Worm (Caenorhabditis elegans) whole organism, young adult: Measurements from ENCODE around the gene M02B7.7.

ENCODE experiments used
- B0019.2 ChIP-seq: fragments of 200-800 bp; sonication (Bioruptor generic); conservative IDR thresholded peaks from 2 replicates; pipeline ENCODE4 v1.3.6; 2022; ENCODE audit warnings: missing genetic modification reagents, missing genetic modification characterization, missing compliant biosample characterization
- C17E4.6 ChIP-seq: fragments of 200-800 bp; sonication (Bioruptor generic); IDR thresholded peaks from 2 replicates; pipeline ENCODE4 v1.3.6; 2022; ENCODE audit warnings: missing genetic modification reagents, missing genetic modification characterization, missing compliant biosample characterization
- F10E7.11 ChIP-seq: sonication (generic microtip); optimal IDR thresholded peaks from 2 replicates; lab custom pipeline; 2017; ENCODE audit warnings: mild to moderate bottlenecking, missing genetic modification characterization, moderate library complexity, missing compliant biosample characterization
- F39B2.1 ChIP-seq: fragments of 200-800 bp; sonication (Bioruptor generic); IDR thresholded peaks from 2 replicates; pipeline ENCODE4 v1.3.6; 2022; ENCODE audit warnings: missing genetic modification reagents, missing genetic modification characterization, missing compliant biosample characterization
- K11D2.4 ChIP-seq: fragments of 200-800 bp; sonication (Bioruptor generic); IDR thresholded peaks from 2 replicates; pipeline ENCODE4 v1.3.6; 2022; ENCODE audit warnings: missing genetic modification reagents, missing genetic modification characterization, missing compliant biosample characterization
- T07F8.4 ChIP-seq: sonication (generic microtip); optimal IDR thresholded peaks from 2 replicates; lab custom pipeline; 2016; ENCODE audit warnings: mild to moderate bottlenecking, missing genetic modification characterization, moderate library complexity, missing compliant biosample characterization
- Y56A3A.18 ChIP-seq: fragments of 200-800 bp; sonication (Bioruptor generic); IDR thresholded peaks from 2 replicates; pipeline ENCODE4 v1.3.6; 2022; ENCODE audit warnings: missing genetic modification reagents, missing genetic modification characterization, missing compliant biosample characterization
- Y79H2A.3 ChIP-seq: fragments of 200-800 bp; sonication (Bioruptor generic); conservative IDR thresholded peaks from 2 replicates; pipeline ENCODE4 v1.3.6; 2022; ENCODE audit warnings: missing genetic modification reagents, missing genetic modification characterization, missing compliant biosample characterization
- ama-1 ChIP-seq, 3 experiments: fragments of 150-350 bp in 1 of 3; sonication (generic microtip) in 2 of 3; optimal IDR thresholded peaks; 2 replicates each; lab custom pipeline; 2014 to 2018; ENCODE audit warnings: missing biosample characterization in 2 of 3, missing genetic modification characterization in 2 of 3, missing genetic modification reagents in 2 of 3
- athp-1 ChIP-seq: sonication (generic microtip); optimal IDR thresholded peaks from 2 replicates; lab custom pipeline; 2017; ENCODE audit warnings: mild to moderate bottlenecking, missing genetic modification characterization, missing compliant biosample characterization
- attf-5 ChIP-seq: fragments of 200-800 bp; sonication (Bioruptor generic); optimal IDR thresholded peaks from 2 replicates; lab custom pipeline; 2018; ENCODE audit warnings: mild to moderate bottlenecking, missing genetic modification characterization, missing compliant biosample characterization
- bed-1 ChIP-seq: fragments of 200-800 bp; sonication (Bioruptor generic); IDR thresholded peaks from 2 replicates; pipeline ENCODE4 v1.3.6; 2022; ENCODE audit warnings: missing genetic modification reagents, missing genetic modification characterization, missing compliant biosample characterization
- cebp-1 ChIP-seq, 2 experiments: fragments of 200-800 bp in 1 of 2; sonication (Bioruptor generic) in 1 of 2; sonication (generic microtip) in 1 of 2; IDR thresholded peaks in 1 of 2; optimal IDR thresholded peaks in 1 of 2; 2 replicates each; pipeline versions ENCODE4 v1.3.6 to Lab custom; 2017 to 2022; ENCODE audit warnings: missing compliant biosample characterization in 2 of 2, missing genetic modification characterization in 2 of 2, mild to moderate bottlenecking in 1 of 2, missing genetic modification reagents in 1 of 2, moderate library complexity in 1 of 2
- ceh-58 ChIP-seq: fragments of 200-800 bp; sonication (Bioruptor generic); IDR thresholded peaks from 2 replicates; pipeline ENCODE4 v1.3.6; 2022; ENCODE audit warnings: missing genetic modification characterization, missing compliant biosample characterization
- ceh-79 ChIP-seq: sonication (generic microtip); optimal IDR thresholded peaks from 2 replicates; lab custom pipeline; 2017; ENCODE audit warnings: mild to moderate bottlenecking, missing genetic modification characterization, missing compliant biosample characterization
- ceh-91 ChIP-seq: fragments of 200-800 bp; sonication (Bioruptor generic); IDR thresholded peaks from 2 replicates; pipeline ENCODE4 v1.3.6; 2022; ENCODE audit warnings: missing genetic modification reagents, missing genetic modification characterization, missing compliant biosample characterization
- egrh-3 ChIP-seq: fragments of 200-800 bp; sonication (Bioruptor generic); IDR thresholded peaks from 2 replicates; pipeline ENCODE4 v1.3.6; 2022; ENCODE audit warnings: missing genetic modification reagents, missing genetic modification characterization, missing compliant biosample characterization
- ekl-4 ChIP-seq: fragments of 200-800 bp; sonication (Bioruptor generic); IDR thresholded peaks from 2 replicates; pipeline ENCODE4 v1.3.6; 2022; ENCODE audit warnings: missing genetic modification reagents, missing genetic modification characterization, missing compliant biosample characterization
- ets-4 ChIP-seq: fragments of 200-800 bp; sonication (Bioruptor generic); optimal IDR thresholded peaks from 2 replicates; lab custom pipeline; 2018; ENCODE audit warnings: mild to moderate bottlenecking, missing genetic modification characterization, missing compliant biosample characterization
- fkh-3 ChIP-seq: sonication (generic microtip); optimal IDR thresholded peaks from 2 replicates; lab custom pipeline; 2016; ENCODE audit warnings: mild to moderate bottlenecking, missing genetic modification characterization, missing compliant biosample characterization
- him-1 ChIP-seq: sonication (generic microtip); optimal IDR thresholded peaks from 2 replicates; lab custom pipeline; 2016; ENCODE audit warnings: missing genotype, missing genetic modification reagents, missing genetic modification characterization, missing compliant biosample characterization
- hlh-26 ChIP-seq: fragments of 200-800 bp; sonication (Bioruptor generic); conservative IDR thresholded peaks from 2 replicates; pipeline ENCODE4 v1.3.6; 2022; ENCODE audit warnings: missing genetic modification reagents, missing genetic modification characterization, missing compliant biosample characterization
- lin-40 ChIP-seq: sonication (generic microtip); optimal IDR thresholded peaks from 2 replicates; lab custom pipeline; 2016; ENCODE audit warnings: missing genetic modification characterization, mild to moderate bottlenecking, missing compliant biosample characterization, missing genotype, missing genetic modification reagents
- lsy-27 ChIP-seq: sonication (generic microtip); optimal IDR thresholded peaks from 2 replicates; lab custom pipeline; 2017; ENCODE audit warnings: missing genetic modification characterization, mild to moderate bottlenecking, missing compliant biosample characterization, antibody characterized with exemption, missing genotype, borderline replicate concordance; ENCODE audit not compliant: insufficient read depth
- madf-6 ChIP-seq: fragments of 200-800 bp; sonication (Bioruptor generic); IDR thresholded peaks from 2 replicates; pipeline ENCODE4 v1.3.6; 2022; ENCODE audit warnings: missing genetic modification reagents, missing genetic modification characterization, missing compliant biosample characterization
- madf-8 ChIP-seq: fragments of 200-800 bp; sonication (Bioruptor generic); conservative IDR thresholded peaks from 2 replicates; pipeline ENCODE4 v1.3.6; 2022; ENCODE audit warnings: missing genetic modification reagents, missing genetic modification characterization, missing compliant biosample characterization
- mel-28 ChIP-seq: sonication (generic microtip); optimal IDR thresholded peaks from 2 replicates; lab custom pipeline; 2016; ENCODE audit warnings: borderline replicate concordance, mild to moderate bottlenecking, missing genetic modification characterization, missing compliant biosample characterization
- pha-4 ChIP-seq: fragments of 150-350 bp; sonication (generic microtip); optimal IDR thresholded peaks from 2 replicates; lab custom pipeline; 2014; ENCODE audit warnings: missing biosample characterization, missing genetic modification reagents, missing genetic modification characterization
- rec-8 ChIP-seq, 2 experiments: sonication (generic microtip); optimal IDR thresholded peaks; 2 replicates each; lab custom pipeline; 2016; ENCODE audit warnings: mild to moderate bottlenecking in 2 of 2, missing genetic modification characterization in 2 of 2, missing genetic modification reagents in 2 of 2, missing genotype in 2 of 2, missing biosample characterization in 1 of 2, missing compliant biosample characterization in 1 of 2, moderate library complexity in 1 of 2
- repo-1 ChIP-seq: sonication (generic microtip); optimal IDR thresholded peaks from 2 replicates; lab custom pipeline; 2017; ENCODE audit warnings: mild to moderate bottlenecking, missing genetic modification characterization, missing compliant biosample characterization
- rpc-1 ChIP-seq, 2 experiments: fragments of 150-350 bp in 1 of 2; sonication (generic microtip) in 1 of 2; optimal IDR thresholded peaks; 2 replicates each; lab custom pipeline; 2014 to 2018; ENCODE audit warnings: missing biosample characterization in 1 of 2, missing genetic modification characterization in 1 of 2, missing genetic modification reagents in 1 of 2, missing genotype in 1 of 2
- sdz-38 ChIP-seq: sonication (generic microtip); optimal IDR thresholded peaks from 2 replicates; lab custom pipeline; 2016; ENCODE audit warnings: missing genotype, missing genetic modification characterization, missing compliant biosample characterization
- snpc-1.1 ChIP-seq: sonication (generic microtip); optimal IDR thresholded peaks from 2 replicates; lab custom pipeline; 2017; ENCODE audit warnings: missing genetic modification characterization, mild to moderate bottlenecking, missing compliant biosample characterization, antibody characterized with exemption, moderate library complexity, missing genotype, missing genetic modification reagents; ENCODE audit not compliant: insufficient read depth
- snpc-4 ChIP-seq, 5 experiments: fragments of 150-350 bp in 1 of 5; sonication (generic microtip) in 4 of 5; optimal IDR thresholded peaks; 2 replicates each; lab custom pipeline; 2014 to 2018; ENCODE audit warnings: missing genetic modification characterization in 5 of 5, missing biosample characterization in 3 of 5, antibody characterized with exemption in 2 of 5, mild to moderate bottlenecking in 2 of 5, missing compliant biosample characterization in 2 of 5, missing genotype in 2 of 5, moderate library complexity in 2 of 5, missing genetic modification reagents in 1 of 5
- tbx-9 ChIP-seq: sonication (generic microtip); optimal IDR thresholded peaks from 2 replicates; lab custom pipeline; 2016; ENCODE audit warnings: borderline replicate concordance, missing genetic modification characterization, inconsistent platforms, missing compliant biosample characterization
- unc-130 ChIP-seq: sonication (generic microtip); optimal IDR thresholded peaks from 2 replicates; lab custom pipeline; 2016; ENCODE audit warnings: missing genetic modification reagents, missing genetic modification characterization, missing compliant biosample characterization
- zfh-2 ChIP-seq: fragments of 200-800 bp; sonication (Bioruptor generic); conservative IDR thresholded peaks from 2 replicates; pipeline ENCODE4 v1.3.6; 2022; ENCODE audit warnings: missing genetic modification reagents, missing genetic modification characterization, missing compliant biosample characterization
- ztf-18 ChIP-seq: sonication (generic microtip); optimal IDR thresholded peaks from 2 replicates; lab custom pipeline; 2016; ENCODE audit warnings: missing genotype, mild to moderate bottlenecking, missing genetic modification characterization, missing compliant biosample characterization
- ztf-25 ChIP-seq: fragments of 200-800 bp; sonication (Bioruptor generic); IDR thresholded peaks from 2 replicates; pipeline ENCODE4 v1.3.6; 2022; ENCODE audit warnings: missing genetic modification reagents, missing genetic modification characterization, missing compliant biosample characterization
- ztf-26 ChIP-seq: sonication (generic microtip); optimal IDR thresholded peaks from 2 replicates; lab custom pipeline; 2017; ENCODE audit warnings: missing genetic modification characterization, missing compliant biosample characterization

The M02B7.7 gene

ce11 chrIV:3803252-3803651 lies 3.7 kb downstream of the M02B7.7 start, which contains the start of the genes algn-14 and M02B7.2 (continued):
- TF ChIP-seq madf-8 (GFP tag; lab: Robert Waterston, UW) (no peak), repo-1 (tag; lab: Kevin White, UChicago) (no peak), cebp-1 (GFP tag; IDR thresholded peaks at IDR 0.05; lab: Robert Waterston, UW) (no peak), cebp-1 (tag; optimal IDR thresholded peaks at IDR 0.05; lab: Kevin White, UChicago) (peak; percentile 63), rec-8 (tag; optimal IDR thresholded peaks at IDR 0.05; lab: Kevin White, UChicago) (peak in 1 of 2 experiments; percentile 1), F39B2.1 (GFP tag; lab: Robert Waterston, UW) (no peak), ekl-4 (GFP tag; lab: Robert Waterston, UW) (no peak; the same call in 1 of the 2 replicates), madf-6 (peak; percentile 63; the same call in 1 of the 2 replicates), unc-130 (GFP tag; lab: Kevin White, UChicago) (peak; percentile 71), Y56A3A.18 (GFP tag; lab: Robert Waterston, UW) (no peak), ceh-91 (GFP tag; lab: Robert Waterston, UW) (no peak), tbx-9 (tag; lab: Kevin White, UChicago) (no peak), mel-28 (tag; lab: Kevin White, UChicago) (no peak), lin-40 (peak; percentile 40), C17E4.6 (no peak), attf-5 (GFP tag; lab: Kevin White, UChicago) (peak; percentile 0), Y79H2A.3 (GFP tag; lab: Robert Waterston, UW) (0 out of 2 replicates have a peak, but pooled peaks have one; percentile 54), ztf-18 (tag; lab: Kevin White, UChicago) (peak; percentile 12)

DNA sequence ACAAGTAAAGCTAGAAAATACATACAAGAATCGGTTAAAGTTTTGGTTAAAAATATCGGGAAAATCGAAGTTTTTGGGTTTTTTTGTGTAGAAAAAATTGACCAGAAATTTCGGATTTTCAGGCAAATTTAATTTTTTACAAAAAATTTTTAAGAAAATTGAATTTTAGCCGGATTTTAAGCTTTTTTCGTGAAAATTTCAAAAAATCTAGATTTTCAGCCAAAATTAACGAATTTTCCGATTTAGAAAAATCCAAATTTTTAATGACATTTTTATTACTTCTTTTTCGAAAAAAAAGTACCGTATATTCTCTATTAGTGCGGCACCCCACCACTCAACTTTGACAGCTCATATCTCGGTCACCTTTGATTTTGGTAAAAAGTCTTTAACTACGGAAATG lies 6.0 kb downstream of the M02B7.7 start, which contains the start of gene osm-3:
Gene osm-3 (minus strand): TSS at position 101 of the 400 bp plus-strand sequence.
- TF ChIP-seq snpc-1.1 (tag; lab: Kevin White, UChicago) (no peak), F10E7.11 (tag; lab: Kevin White, UChicago) (no peak), ets-4 (GFP tag; lab: Kevin White, UChicago) (no peak), lsy-27 (tag; lab: Kevin White, UChicago) (no peak), T07F8.4 (tag; lab: Kevin White, UChicago) (no peak), ceh-79 (tag; lab: Kevin White, UChicago) (no peak), Y79H2A.3 (GFP tag; lab: Robert Waterston, UW) (no peak), B0019.2 (no peak), egrh-3 (GFP tag; lab: Robert Waterston, UW) (no peak), sdz-38 (tag; lab: Kevin White, UChicago) (no peak)
- TF ChIP-seq, all 124 proteins: peak for 0

DNA sequence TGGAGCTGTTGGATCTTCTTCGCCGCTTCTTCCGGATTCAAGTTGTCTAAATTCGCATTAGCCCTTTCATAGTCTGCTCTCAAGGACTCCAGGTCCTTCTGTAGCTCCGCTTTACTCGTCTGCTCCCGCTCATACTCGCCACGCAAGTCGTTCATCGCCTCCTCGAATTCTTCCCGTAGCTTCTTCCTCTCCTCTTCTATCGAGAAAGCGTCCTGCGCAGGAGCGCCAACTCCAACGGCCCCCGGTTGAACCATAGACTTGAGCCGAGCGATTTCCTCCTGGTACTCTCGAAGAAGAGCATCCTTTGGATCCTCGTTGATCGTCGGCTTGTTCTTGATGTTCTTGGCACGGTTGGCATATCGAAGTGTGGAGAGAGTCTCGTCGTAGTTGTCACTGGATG lies 9.6 kb downstream of the M02B7.7 start:
- TF ChIP-seq zfh-2 (GFP tag; lab: Robert Waterston, UW) (peak; percentile 64; the same call in 1 of the 2 replicates), him-1 (tag; lab: Kevin White, UChicago) (no peak)
- TF ChIP-seq, all 124 proteins: peak for 1

DNA sequence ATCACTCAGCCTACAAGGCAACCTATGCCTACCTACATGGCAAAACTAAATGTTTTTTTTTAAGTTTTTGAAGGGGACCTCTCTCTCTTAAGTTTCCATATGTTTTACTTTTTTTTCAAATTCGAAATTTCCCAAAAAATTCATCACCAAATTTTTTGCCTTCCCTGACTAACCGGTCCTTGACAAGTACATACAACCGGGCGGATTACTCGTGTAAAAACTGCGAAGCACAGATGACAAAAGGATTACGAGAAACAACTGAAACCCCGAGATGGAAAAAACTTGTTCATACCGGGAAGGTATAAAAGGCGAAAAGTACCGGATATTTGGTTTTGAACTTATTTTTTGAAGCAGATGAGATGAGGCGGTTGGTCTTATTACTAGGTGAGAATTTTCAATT lies 12.6 kb downstream of the M02B7.7 start, which contains the start of gene K09B3.1:
Gene K09B3.1 (plus strand): TSS at position 301 of the 400 bp plus-strand sequence.
- TF ChIP-seq bed-1 (no peak), T07F8.4 (tag; lab: Kevin White, UChicago) (no peak), K11D2.4 (GFP tag; lab: Robert Waterston, UW) (no peak), Y56A3A.18 (GFP tag; lab: Robert Waterston, UW) (no peak), snpc-4 (GFP tag; optimal IDR thresholded peaks at IDR 0.05; lab: Kevin White, UChicago) (no peak), snpc-4 (tag; optimal IDR thresholded peaks at IDR 0.05; lab: Kevin White, UChicago) (no peak), rpc-1 (optimal IDR thresholded peaks at IDR 0.05; lab: Kevin White, UChicago) (no peak), rpc-1 (tag; optimal IDR thresholded peaks at IDR 0.05; lab: Kevin White, UChicago) (no peak), rec-8 (tag; optimal IDR thresholded peaks at IDR 0.05; lab: Kevin White, UChicago) (no peak), athp-1 (tag; lab: Kevin White, UChicago) (no peak), ceh-79 (tag; lab: Kevin White, UChicago) (no peak), ama-1 (optimal IDR thresholded peaks at IDR 0.05; lab: Kevin White, UChicago) (no peak), ama-1 (GFP tag; optimal IDR thresholded peaks at IDR 0.05; lab: Kevin White, UChicago) (no peak), fkh-3 (tag; lab: Kevin White, UChicago) (no peak), ztf-25 (GFP tag; lab: Robert Waterston, UW) (no peak), hlh-26 (no peak), mel-28 (tag; lab: Kevin White, UChicago) (no peak), pha-4 (no peak), ztf-26 (tag; lab: Kevin White, UChicago) (no peak), ceh-58 (no peak), zfh-2 (GFP tag; lab: Robert Waterston, UW) (no peak)
